Fruit fly (Drosophila melanogaster): ENCODE measurements around the gene CG31642.

- TF ChIP-seq kay (GFP tag; ENCODE audit: borderline replicate concordance) (peak; percentile 88), toe (GFP tag; optimal IDR thresholded peaks at IDR 0.05) (no peak), Crg-1 (GFP tag; optimal IDR thresholded peaks at IDR 0.05) (no peak), ovo (GFP tag; optimal IDR thresholded peaks at IDR 0.05) (no peak), Hr96 (GFP tag; optimal IDR thresholded peaks at IDR 0.05) (no peak), CG7101 (tag; optimal IDR thresholded peaks at IDR 0.05) (no peak), CG5204 (GFP tag; optimal IDR thresholded peaks at IDR 0.05) (no peak)
Measured at dm6 chr2L:6090786-6091716, 27.3 kb upstream of the CG31642 start, which contains the start of gene CG45075.
